Fruit fly (Drosophila melanogaster) whole organism, embryonic: ENCODE measurements around the gene HDAC6.

Source experiments
- Adf1 ChIP-seq: fragments of 200-800 bp; sonication (Bioruptor generic); IDR thresholded peaks from 2 replicates; pipeline ENCODE4 v1.3.6; 2022; ENCODE audit warnings: missing biosample characterization, missing genetic modification characterization
- CG10431 ChIP-seq: fragments of 200-800 bp; sonication (Bioruptor generic); optimal IDR thresholded peaks from 3 replicates; lab custom pipeline; 2018; ENCODE audit warnings: missing biosample characterization, mild to moderate bottlenecking, missing genetic modification characterization
- CG10979 ChIP-seq: fragments of 200-800 bp; sonication (Bioruptor generic); optimal IDR thresholded peaks from 2 replicates; lab custom pipeline; 2018; ENCODE audit warnings: missing biosample characterization, mild to moderate bottlenecking, missing genetic modification characterization, moderate library complexity
- CG11085 ChIP-seq: fragments of 200-800 bp; sonication (Bioruptor generic); IDR thresholded peaks from 2 replicates; pipeline ENCODE4 v1.3.6; 2022; ENCODE audit warnings: missing biosample characterization, missing genetic modification characterization
- CG11695 ChIP-seq: fragments of 200-800 bp; sonication (Bioruptor generic); IDR thresholded peaks from 3 replicates; pipeline ENCODE4 v1.3.6; 2022; ENCODE audit warnings: missing biosample characterization, missing genetic modification characterization
- CG12236 ChIP-seq: fragments of 200-800 bp; sonication (Bioruptor generic); optimal IDR thresholded peaks from 2 replicates; lab custom pipeline; 2016; ENCODE audit warnings: missing biosample characterization, missing genetic modification characterization
- CG12769 ChIP-seq: fragments of 200-800 bp; sonication (Bioruptor generic); optimal IDR thresholded peaks from 2 replicates; lab custom pipeline; 2019; ENCODE audit warnings: missing biosample characterization, mild to moderate bottlenecking, missing genetic modification characterization, moderate library complexity
- CG13624 ChIP-seq: fragments of 200-800 bp; sonication (Bioruptor generic); optimal IDR thresholded peaks from 2 replicates; lab custom pipeline; 2016; ENCODE audit warnings: missing biosample characterization, missing genetic modification characterization
- CG13894 ChIP-seq: fragments of 200-800 bp; sonication (Bioruptor generic); optimal IDR thresholded peaks from 3 replicates; lab custom pipeline; 2018; ENCODE audit warnings: missing biosample characterization, mild to moderate bottlenecking, missing genetic modification characterization, moderate library complexity
- CG14050 ChIP-seq: fragments of 200-800 bp; sonication (Bioruptor generic); IDR thresholded peaks from 3 replicates; pipeline ENCODE4 v1.3.6; 2022; ENCODE audit warnings: missing biosample characterization, missing genetic modification characterization
- CG14441 ChIP-seq: fragments of 200-800 bp; sonication (Bioruptor generic); IDR thresholded peaks from 2 replicates; pipeline ENCODE4 v1.3.6; 2022; ENCODE audit warnings: missing biosample characterization, missing genetic modification characterization
- CG17328 ChIP-seq: fragments of 200-800 bp; sonication (Bioruptor generic); IDR thresholded peaks from 2 replicates; pipeline ENCODE4 v1.3.6; 2022; ENCODE audit warnings: missing biosample characterization, missing genetic modification characterization
- CG17361 ChIP-seq: fragments of 200-800 bp; sonication (Bioruptor generic); IDR thresholded peaks from 3 replicates; pipeline ENCODE4 v1.3.6; 2022; ENCODE audit warnings: missing biosample characterization, missing genetic modification characterization
- CG2129 ChIP-seq: fragments of 200-800 bp; sonication (Bioruptor generic); IDR thresholded peaks from 2 replicates; pipeline ENCODE4 v1.3.6; 2022; ENCODE audit warnings: missing biosample characterization, missing genetic modification characterization; ENCODE audit not compliant: partially characterized antibody
- CG2199 ChIP-seq: fragments of 200-800 bp; sonication (Bioruptor generic); IDR thresholded peaks from 3 replicates; pipeline ENCODE4 v1.3.6; 2022; ENCODE audit warnings: missing biosample characterization, missing genetic modification characterization
- CG2678 ChIP-seq: fragments of 200-800 bp; sonication (Bioruptor generic); optimal IDR thresholded peaks from 3 replicates; lab custom pipeline; 2019; ENCODE audit warnings: missing biosample characterization, mild to moderate bottlenecking, missing genetic modification characterization, moderate library complexity
- CG33557 ChIP-seq: fragments of 200-800 bp; sonication (Bioruptor generic); optimal IDR thresholded peaks from 2 replicates; lab custom pipeline; 2019; ENCODE audit warnings: missing biosample characterization, mild to moderate bottlenecking, missing genetic modification characterization, moderate library complexity
- CG6654 ChIP-seq: fragments of 200-800 bp; sonication (Bioruptor generic); optimal IDR thresholded peaks from 2 replicates; lab custom pipeline; 2017; ENCODE audit warnings: missing biosample characterization, mild to moderate bottlenecking, missing genetic modification characterization
- CG6813 ChIP-seq: fragments of 200-800 bp; sonication (Bioruptor generic); optimal IDR thresholded peaks from 2 replicates; lab custom pipeline; 2017; ENCODE audit warnings: missing biosample characterization, missing genetic modification characterization, mild to moderate bottlenecking, moderate library complexity, missing genetic modification reagents
- CG8924 ChIP-seq: fragments of 200-800 bp; optimal IDR thresholded peaks from 3 replicates; lab custom pipeline; 2019; ENCODE audit warnings: missing biosample characterization, mild to moderate bottlenecking, missing genetic modification characterization, moderate library complexity
- D19A ChIP-seq: fragments of 200-800 bp; optimal IDR thresholded peaks from 3 replicates; lab custom pipeline; 2019; ENCODE audit warnings: missing biosample characterization, mild to moderate bottlenecking, missing genetic modification characterization, moderate library complexity
- Doc3 ChIP-seq: fragments of 200-800 bp; sonication (Bioruptor generic); IDR thresholded peaks from 3 replicates; pipeline ENCODE4 v1.3.6; 2022; ENCODE audit warnings: missing biosample characterization, missing genetic modification characterization; ENCODE audit not compliant: partially characterized antibody
- ERR ChIP-seq: fragments of 200-800 bp; sonication (Bioruptor generic); optimal IDR thresholded peaks from 2 replicates; lab custom pipeline; 2016; ENCODE audit warnings: missing biosample characterization, missing genetic modification characterization
- Elba2 ChIP-seq: fragments of 200-800 bp; sonication (Bioruptor generic); optimal IDR thresholded peaks from 3 replicates; lab custom pipeline; 2016; ENCODE audit warnings: missing biosample characterization, missing genetic modification characterization
- H15 ChIP-seq: fragments of 200-800 bp; sonication (Bioruptor generic); IDR thresholded peaks from 3 replicates; pipeline ENCODE4 v1.3.6; 2022; ENCODE audit warnings: missing biosample characterization, missing genetic modification characterization
- HHEX ChIP-seq: fragments of 200-800 bp; sonication (Bioruptor generic); optimal IDR thresholded peaks from 3 replicates; lab custom pipeline; 2017; ENCODE audit warnings: missing biosample characterization, mild to moderate bottlenecking, missing genetic modification characterization, missing genetic modification reagents
- HLH54F ChIP-seq: fragments of 200-800 bp; sonication (Bioruptor generic); optimal IDR thresholded peaks from 3 replicates; lab custom pipeline; 2016; ENCODE audit warnings: missing biosample characterization, missing genetic modification characterization
- HLHmδ ChIP-seq: fragments of 200-800 bp; sonication (Bioruptor generic); optimal IDR thresholded peaks from 2 replicates; lab custom pipeline; 2018; ENCODE audit warnings: missing biosample characterization, mild to moderate bottlenecking, missing genetic modification characterization, moderate library complexity
- HmgZ ChIP-seq: fragments of 200-800 bp; sonication (Bioruptor generic); optimal IDR thresholded peaks from 2 replicates; lab custom pipeline; 2018; ENCODE audit warnings: missing biosample characterization, mild to moderate bottlenecking, missing genetic modification characterization
- Hmr ChIP-seq: fragments of 200-800 bp; sonication (Bioruptor generic); optimal IDR thresholded peaks from 3 replicates; lab custom pipeline; 2017; ENCODE audit warnings: mild to moderate bottlenecking, missing biosample characterization, missing genetic modification reagents, missing genetic modification characterization
- Hr3 ChIP-seq: fragments of 200-800 bp; sonication (Bioruptor generic); optimal IDR thresholded peaks from 3 replicates; lab custom pipeline; 2016; ENCODE audit warnings: missing biosample characterization, missing genetic modification characterization
- MBD-R2 ChIP-seq: fragments of 200-800 bp; sonication (Bioruptor generic); IDR thresholded peaks from 2 replicates; pipeline ENCODE4 v1.3.6; 2022; ENCODE audit warnings: missing biosample characterization, missing genetic modification characterization
- Med ChIP-seq: fragments of 200-800 bp; sonication (Bioruptor generic); peaks from one replicate; lab custom pipeline; 2016; ENCODE audit warnings: missing biosample characterization, missing genetic modification characterization, mild to moderate bottlenecking, inconsistent platforms, moderate library complexity
- Myb ChIP-seq: fragments of 200-800 bp; sonication (Bioruptor generic); optimal IDR thresholded peaks from 2 replicates; lab custom pipeline; 2016; ENCODE audit warnings: missing biosample characterization, missing genetic modification characterization
- NFAT ChIP-seq: fragments of 200-800 bp; sonication (Bioruptor generic); IDR thresholded peaks from 2 replicates; pipeline ENCODE4 v1.3.6; 2022; ENCODE audit warnings: missing biosample characterization, missing genetic modification characterization
- Side ChIP-seq: fragments of 200-800 bp; sonication (Bioruptor generic); optimal IDR thresholded peaks from 2 replicates; lab custom pipeline; 2016; ENCODE audit warnings: missing biosample characterization, missing genetic modification characterization
- Sox102F ChIP-seq: fragments of 200-800 bp; sonication (Bioruptor generic); optimal IDR thresholded peaks from 2 replicates; lab custom pipeline; 2018; ENCODE audit warnings: missing biosample characterization, mild to moderate bottlenecking, missing genetic modification characterization, moderate library complexity
- Taf1 ChIP-seq: fragments of 200-800 bp; sonication (Bioruptor generic); IDR thresholded peaks from 2 replicates; pipeline ENCODE4 v1.3.6; 2022; ENCODE audit warnings: missing biosample characterization, missing genetic modification characterization
- bigmax ChIP-seq: fragments of 200-800 bp; sonication (Bioruptor generic); optimal IDR thresholded peaks from 2 replicates; lab custom pipeline; 2018; ENCODE audit warnings: missing biosample characterization, mild to moderate bottlenecking, missing genetic modification characterization
- cad ChIP-seq: fragments of >200 bp; optimal IDR thresholded peaks from 2 replicates; lab custom pipeline; 2017; ENCODE audit warnings: missing biosample characterization, missing genetic modification characterization
- chn ChIP-seq: fragments of 200-800 bp; sonication (Bioruptor generic); optimal IDR thresholded peaks from 2 replicates; lab custom pipeline; 2016; ENCODE audit warnings: missing biosample characterization, missing genetic modification characterization
- gcm ChIP-seq: fragments of 200-800 bp; sonication (Bioruptor generic); optimal IDR thresholded peaks from 2 replicates; lab custom pipeline; 2019; ENCODE audit warnings: missing biosample characterization, mild to moderate bottlenecking, missing genetic modification characterization, moderate library complexity
- jigr1 ChIP-seq: fragments of 200-800 bp; sonication (Bioruptor generic); IDR thresholded peaks from 3 replicates; pipeline ENCODE4 v1.3.6; 2022; ENCODE audit warnings: missing biosample characterization, missing genetic modification characterization
- jing ChIP-seq: fragments of 200-800 bp; sonication (Bioruptor generic); optimal IDR thresholded peaks from 2 replicates; lab custom pipeline; 2018; ENCODE audit warnings: missing biosample characterization, mild to moderate bottlenecking, missing genetic modification characterization
- lab ChIP-seq: fragments of 200-800 bp; sonication (Bioruptor generic); optimal IDR thresholded peaks from 3 replicates; lab custom pipeline; 2017; ENCODE audit warnings: missing biosample characterization, missing genetic modification characterization, mild to moderate bottlenecking, moderate library complexity, missing genetic modification reagents
- stc ChIP-seq: fragments of 200-800 bp; sonication (Bioruptor generic); IDR thresholded peaks from 2 replicates; pipeline ENCODE4 v1.3.6; 2022; ENCODE audit warnings: missing biosample characterization, missing genetic modification characterization
- sug ChIP-seq: fragments of 200-800 bp; optimal IDR thresholded peaks from 2 replicates; lab custom pipeline; 2019; ENCODE audit warnings: missing biosample characterization, mild to moderate bottlenecking, missing genetic modification characterization, moderate library complexity
- yki ChIP-seq: fragments of >200 bp; optimal IDR thresholded peaks from 3 replicates; lab custom pipeline; 2018
- zen2 ChIP-seq: fragments of 200-800 bp; sonication (Bioruptor generic); IDR thresholded peaks from 3 replicates; pipeline ENCODE4 v1.3.6; 2022; ENCODE audit warnings: missing biosample characterization, missing genetic modification characterization; ENCODE audit not compliant: partially characterized antibody

HDAC6 gene

dm6 chrX:15301175-15301574, 31.9 kb upstream of the HDAC6 start (continued):
- TF ChIP-seq CG17361 (GFP tag; lab: Robert Waterston, UW) = no peak
- no peak for TF ChIP-seq HLHmδ (GFP tag; lab: Kevin White, UChicago)
- TF ChIP-seq CG2129 (GFP tag; lab: Robert Waterston, UW) = no peak
- TF ChIP-seq bigmax (GFP tag; lab: Kevin White, UChicago) = peak; percentile 61
- no peak for TF ChIP-seq cad (GFP tag; lab: Kevin White, UChicago)
- no peak for TF ChIP-seq zen2 (GFP tag; lab: Robert Waterston, UW)
- peak; percentile 61 for TF ChIP-seq Med (GFP tag; lab: Kevin White, UChicago)
- peak; percentile 56; the same call in 1 of the 2 replicates for TF ChIP-seq Adf1
- TF ChIP-seq yki (lab: Kevin White, UChicago) = no peak
- TF ChIP-seq MBD-R2 (GFP tag; lab: Robert Waterston, UW) = no peak
- no peak for TF ChIP-seq H15
- peak; percentile 17 for TF ChIP-seq HmgZ (tag; lab: Kevin White, UChicago)
- no peak for TF ChIP-seq NFAT (GFP tag; lab: Robert Waterston, UW)
- no peak for TF ChIP-seq Myb (GFP tag; lab: Kevin White, UChicago)

- TF ChIP-seq Doc3 (GFP tag; lab: Robert Waterston, UW) (no peak), sug (tag; lab: Kevin White, UChicago) (peak; percentile 52), CG12236 (GFP tag; lab: Kevin White, UChicago) (no peak), HLH54F (no peak), ERR (GFP tag; lab: Kevin White, UChicago) (no peak), CG6813 (no peak), CG10431 (no peak), CG2678 (tag; lab: Kevin White, UChicago) (no peak), CG11085 (GFP tag; lab: Robert Waterston, UW) (no peak), CG12769 (tag; lab: Kevin White, UChicago) (peak; percentile 36), CG8924 (no peak), Elba2 (GFP tag; lab: Kevin White, UChicago) (no peak), CG6654 (GFP tag; lab: Kevin White, UChicago) (no peak), CG13624 (GFP tag; lab: Kevin White, UChicago) (no peak), Side (GFP tag; lab: Kevin White, UChicago) (no peak), chn (no peak), Taf1 (GFP tag; lab: Robert Waterston, UW) (no peak), CG33557 (GFP tag; lab: Kevin White, UChicago) (no peak), lab (peak; percentile 8), CG2199 (GFP tag; lab: Robert Waterston, UW) (no peak), D19A (no peak), gcm (GFP tag; lab: Kevin White, UChicago) (no peak), CG17328 (GFP tag; lab: Robert Waterston, UW) (no peak), HHEX (GFP tag; lab: Kevin White, UChicago) (no peak), CG14441 (no peak), CG14050 (GFP tag; lab: Robert Waterston, UW) (no peak), stc (GFP tag; lab: Robert Waterston, UW) (no peak), CG10979 (no peak), Hmr (GFP tag; lab: Kevin White, UChicago) (no peak), CG11695 (GFP tag; lab: Robert Waterston, UW) (no peak), jigr1 (no peak), Sox102F (GFP tag; lab: Kevin White, UChicago) (no peak), Hr3 (GFP tag; lab: Kevin White, UChicago) (no peak), CG13894 (tag; lab: Kevin White, UChicago) (peak; percentile 80), jing (GFP tag; lab: Kevin White, UChicago) (no peak)
These were observed 29.7 kb upstream of the HDAC6 start for dm6 chrX:15303176-15304115.
